Fruit fly (Drosophila melanogaster): ENCODE data around the gene CG6793.

DNA sequence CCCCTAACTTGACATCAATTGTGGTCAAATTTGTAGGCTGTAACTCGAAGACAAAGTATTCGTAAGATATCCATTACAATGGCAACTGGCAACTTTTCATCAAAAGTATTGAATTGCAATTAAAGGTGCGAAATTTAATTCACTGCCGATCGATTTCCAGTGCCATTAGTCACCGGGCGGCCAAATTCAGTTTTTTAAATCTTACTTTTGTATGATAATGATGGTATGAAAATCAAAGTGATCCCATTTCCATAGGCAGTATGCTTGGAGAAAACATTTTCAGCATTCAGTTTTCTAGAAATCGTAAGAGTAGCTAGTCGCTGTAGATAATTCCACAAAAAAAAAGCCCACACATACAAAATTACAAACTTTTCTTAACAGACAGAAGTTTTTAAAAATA is 2.1 kb downstream of the CG6793 start, which contains the start of gene CG43638:
- TF ChIP-seq Snoo (tag; optimal IDR thresholded peaks at IDR 0.05) (no peak), CG9948 (tag; optimal IDR thresholded peaks at IDR 0.05) (no peak), fd96Ca (GFP tag; IDR thresholded peaks at IDR 0.05) (no peak), CG32121 (GFP tag; IDR thresholded peaks at IDR 0.05) (no peak), rn (GFP tag; IDR thresholded peaks at IDR 0.05) (no peak), CG17806 (tag; optimal IDR thresholded peaks at IDR 0.05) (no peak)

Measured in whole organism, pupa.